Fruit fly (Drosophila melanogaster) whole organism: ENCODE results near the gene RabGGTa.

Experiments used
- CG8478 ChIP-seq: fragments of >200 bp; optimal IDR thresholded peaks from 2 replicates; lab custom pipeline; 2018; ENCODE audit warnings: inconsistent platforms
- Dll ChIP-seq: fragments of >200 bp; optimal IDR thresholded peaks from 2 replicates; lab custom pipeline; 2017
- EcR ChIP-seq, 2 experiments: fragments of >200 bp; optimal IDR thresholded peaks; 2 replicates each; lab custom pipeline; 2017; ENCODE audit warnings: missing biosample characterization in 2 of 2, missing genetic modification characterization in 2 of 2, missing genetic modification reagents in 2 of 2
- pan ChIP-seq: fragments of >200 bp; optimal IDR thresholded peaks from 2 replicates; lab custom pipeline; 2017
- psq ChIP-seq: fragments of >200 bp; optimal IDR thresholded peaks from 2 replicates; lab custom pipeline; 2017
- usp ChIP-seq: fragments of >200 bp; optimal IDR thresholded peaks from 2 replicates; lab custom pipeline; 2017; ENCODE audit warnings: missing biosample characterization, missing genetic modification characterization, mixed read lengths

RabGGTa gene

DNA sequence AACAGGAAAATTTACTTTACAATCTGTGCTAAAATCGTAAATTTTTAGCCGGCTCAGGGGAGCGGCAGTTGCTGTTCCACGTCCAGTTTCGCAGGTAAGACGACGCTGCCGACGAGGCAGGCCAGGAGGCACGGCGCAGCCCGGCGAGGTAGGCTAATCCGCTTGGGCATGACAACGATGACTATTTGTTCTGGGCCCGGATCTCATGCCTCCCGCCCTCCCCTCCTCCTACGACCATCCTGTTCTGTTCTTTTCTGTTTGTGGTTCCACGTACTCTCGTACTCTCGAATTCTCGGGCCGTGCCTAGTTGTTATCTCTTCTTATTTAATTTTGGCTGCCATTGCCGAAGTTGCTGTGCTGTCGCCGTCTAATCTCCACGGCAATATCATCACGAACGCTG is 37.6 kb upstream of the RabGGTa start:
- TF ChIP-seq CG8478 (no peak), Dll (lab: Kevin White, UChicago) (no peak), usp (GFP tag; lab: Kevin White, UChicago) (no peak), psq (no peak), EcR (GFP tag; optimal IDR thresholded peaks at IDR 0.05; lab: Kevin White, UChicago) (no peak), pan (no peak)

DNA sequence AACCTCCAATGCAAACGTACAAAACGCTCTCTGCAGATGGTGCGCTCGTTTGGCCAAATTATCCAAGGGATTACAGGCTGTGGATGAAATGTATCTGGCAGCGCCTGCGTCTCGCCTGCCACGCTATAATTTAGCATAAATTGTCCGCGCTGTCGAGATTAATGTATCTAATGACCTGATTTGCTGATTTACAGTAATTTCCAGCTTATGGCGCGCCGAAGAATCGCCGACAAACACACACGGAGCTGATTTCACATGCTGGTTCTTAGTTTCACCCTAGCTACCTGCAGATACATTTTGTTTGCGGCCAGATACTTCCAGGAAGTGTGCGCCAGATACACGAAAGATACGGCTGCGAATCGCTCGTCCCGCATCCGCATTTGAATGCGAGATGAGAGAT is 33.6 kb upstream of the RabGGTa start:
- TF ChIP-seq Dll (lab: Kevin White, UChicago) (no peak), pan (no peak), usp (GFP tag; lab: Kevin White, UChicago) (no peak), psq (no peak), EcR (GFP tag; optimal IDR thresholded peaks at IDR 0.05; lab: Kevin White, UChicago) (no peak), CG8478 (no peak)

DNA sequence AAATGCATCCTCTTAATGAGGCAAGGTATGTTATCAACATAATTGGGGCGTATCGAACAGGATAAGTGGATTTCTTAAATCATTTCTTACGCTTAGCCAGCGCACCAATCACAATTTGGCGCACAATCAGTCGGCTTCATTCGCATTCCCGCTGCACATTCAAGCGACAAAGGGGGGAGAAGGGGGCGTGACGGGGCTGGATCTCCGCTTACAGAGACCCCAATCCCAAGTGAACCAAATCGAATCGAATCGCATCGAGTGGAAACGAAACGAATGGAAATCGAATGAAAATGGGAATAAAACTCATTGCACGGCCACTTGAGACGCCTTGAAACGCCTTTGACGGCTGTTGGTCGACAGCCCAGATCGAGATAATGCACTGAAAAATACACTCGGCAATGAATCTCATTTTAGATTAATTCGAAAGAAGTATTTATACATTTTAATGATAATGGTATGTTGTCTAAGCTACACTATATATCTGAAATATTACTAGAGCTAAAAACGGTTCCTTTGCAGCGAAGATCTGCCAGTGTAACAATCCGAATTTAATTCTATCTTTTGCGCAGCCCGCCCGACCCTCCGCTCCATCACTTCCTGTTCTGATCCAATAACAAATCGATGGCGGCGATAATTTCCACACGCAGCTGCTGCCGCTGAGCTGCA is 32.6 kb upstream of the RabGGTa start:
- no peak for TF ChIP-seq psq
- TF ChIP-seq EcR (GFP tag; optimal IDR thresholded peaks at IDR 0.05; lab: Kevin White, UChicago) = no peak
- no peak for TF ChIP-seq Dll (lab: Kevin White, UChicago)
- no peak for TF ChIP-seq pan
- TF ChIP-seq usp (GFP tag; lab: Kevin White, UChicago) = no peak
- TF ChIP-seq CG8478 = no peak

DNA sequence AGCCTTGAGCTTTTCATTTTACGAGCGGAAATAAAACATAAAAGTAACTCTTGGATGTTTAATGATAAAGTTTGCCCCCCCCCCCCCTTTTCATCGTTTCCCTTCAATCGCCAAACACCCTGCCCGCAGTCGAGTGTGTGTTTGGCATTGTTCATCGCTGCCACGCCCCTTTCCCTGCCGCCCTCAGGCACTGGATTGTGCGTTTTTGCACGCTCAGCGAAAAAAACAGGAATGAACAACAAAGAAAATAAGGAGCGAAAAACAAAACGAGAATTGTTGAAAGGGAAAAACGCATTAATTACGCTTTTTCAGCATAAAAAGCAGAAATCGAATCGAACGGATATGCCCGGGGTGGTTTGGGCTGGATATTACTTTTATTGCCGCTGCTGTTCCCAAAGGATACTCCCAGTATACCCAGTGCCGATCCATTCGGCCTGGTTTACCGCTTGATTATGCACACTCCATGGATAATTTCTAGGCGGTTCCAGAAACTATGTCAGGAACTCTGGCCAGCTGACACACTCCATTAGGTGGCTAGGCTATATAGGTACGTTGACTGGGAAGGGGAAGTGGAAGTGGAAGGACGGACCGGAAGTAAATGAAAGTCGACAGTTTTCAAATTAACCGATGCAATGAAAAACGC is 31.8 kb upstream of the RabGGTa start:
- TF ChIP-seq EcR (GFP tag; optimal IDR thresholded peaks at IDR 0.05; lab: Kevin White, UChicago) = no peak
- no peak for TF ChIP-seq usp (GFP tag; lab: Kevin White, UChicago)
- TF ChIP-seq psq = no peak
- TF ChIP-seq CG8478 = no peak
- TF ChIP-seq pan = no peak
- TF ChIP-seq Dll (lab: Kevin White, UChicago) = no peak

dm6 chr3R:5097175-5097574 is 30.7 kb upstream of the RabGGTa start:
- TF ChIP-seq EcR (GFP tag; optimal IDR thresholded peaks at IDR 0.05; lab: Kevin White, UChicago) (no peak), Dll (lab: Kevin White, UChicago) (peak; percentile 64)

DNA sequence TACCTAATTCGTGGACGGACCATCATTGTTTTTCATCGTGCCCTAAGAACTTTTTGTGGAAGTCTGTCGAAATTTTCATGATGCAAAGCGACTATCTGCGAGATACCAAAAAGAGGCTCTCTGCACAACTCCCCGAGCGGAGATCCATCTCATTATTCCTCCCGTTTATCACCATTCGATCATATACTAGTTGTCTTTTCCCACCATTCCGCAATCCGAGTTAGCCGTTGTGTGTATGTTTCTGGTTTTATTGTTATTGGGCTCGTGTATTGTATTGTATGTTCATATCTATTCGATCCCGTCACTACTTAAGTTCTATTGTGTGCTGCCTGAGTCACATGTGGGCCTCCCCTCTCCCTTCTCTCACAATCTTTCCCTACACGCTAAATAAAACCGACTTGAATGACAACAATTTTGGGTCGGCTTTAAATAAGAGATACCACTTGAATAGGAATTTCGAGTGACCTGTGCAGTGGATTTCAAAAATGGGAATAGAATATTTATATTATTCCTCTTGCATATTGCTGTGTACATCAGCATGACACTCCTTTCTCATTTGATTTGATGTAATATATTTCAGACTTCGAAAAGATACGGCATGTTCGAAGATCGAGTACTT is 29.9 kb upstream of the RabGGTa start:
- TF ChIP-seq usp (GFP tag; lab: Kevin White, UChicago) = no peak
- no peak for TF ChIP-seq psq
- no peak for TF ChIP-seq CG8478
- TF ChIP-seq pan = no peak
- TF ChIP-seq Dll (lab: Kevin White, UChicago) = no peak
- no peak for TF ChIP-seq EcR (GFP tag; optimal IDR thresholded peaks at IDR 0.05; lab: Kevin White, UChicago)

DNA sequence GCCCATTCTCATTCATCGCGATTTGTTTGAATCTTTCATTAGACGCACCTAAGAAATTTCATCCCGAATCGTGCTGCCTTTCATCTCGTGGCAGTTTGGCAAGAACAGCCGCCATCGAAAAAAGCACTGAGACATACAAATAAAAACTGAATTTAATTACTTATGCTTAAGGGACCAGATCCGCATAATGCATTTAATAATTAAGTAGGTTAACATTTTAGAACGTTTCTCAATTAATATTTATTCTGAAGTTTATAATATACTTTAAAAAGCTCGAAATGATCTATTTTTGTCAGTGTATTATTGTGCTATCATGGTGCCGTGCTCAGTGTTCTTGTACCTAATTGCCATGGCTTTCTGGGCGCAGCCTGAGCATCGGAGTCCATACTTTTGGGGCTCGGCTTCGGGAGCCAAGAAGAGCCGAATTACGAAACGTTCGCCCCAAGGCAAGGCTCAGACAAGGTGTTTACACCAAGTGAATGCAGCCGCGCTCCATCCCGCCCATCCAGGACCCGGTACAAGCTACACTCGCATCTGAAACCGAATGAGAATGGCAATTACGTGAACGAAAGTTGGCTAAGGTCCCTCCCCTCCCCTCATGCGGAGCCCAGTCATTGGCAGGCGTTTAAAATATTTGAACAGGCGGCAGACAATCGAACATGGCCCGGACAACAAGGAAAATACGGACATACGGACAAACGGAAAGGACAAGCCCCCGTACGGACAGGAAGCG is 27.4 kb upstream of the RabGGTa start:
- TF ChIP-seq psq (no peak), usp (GFP tag; lab: Kevin White, UChicago) (no peak), Dll (lab: Kevin White, UChicago) (peak; percentile 78)

- TF ChIP-seq CG8478 = no peak
- no peak for TF ChIP-seq Dll (lab: Kevin White, UChicago)
- TF ChIP-seq EcR (GFP tag; optimal IDR thresholded peaks at IDR 0.05; lab: Kevin White, UChicago) = no peak
- TF ChIP-seq pan = no peak
- no peak for TF ChIP-seq usp (GFP tag; lab: Kevin White, UChicago)
- TF ChIP-seq psq = no peak
Observed at dm6 chr3R:5102407-5102806, 25.5 kb upstream of the RabGGTa start.

DNA sequence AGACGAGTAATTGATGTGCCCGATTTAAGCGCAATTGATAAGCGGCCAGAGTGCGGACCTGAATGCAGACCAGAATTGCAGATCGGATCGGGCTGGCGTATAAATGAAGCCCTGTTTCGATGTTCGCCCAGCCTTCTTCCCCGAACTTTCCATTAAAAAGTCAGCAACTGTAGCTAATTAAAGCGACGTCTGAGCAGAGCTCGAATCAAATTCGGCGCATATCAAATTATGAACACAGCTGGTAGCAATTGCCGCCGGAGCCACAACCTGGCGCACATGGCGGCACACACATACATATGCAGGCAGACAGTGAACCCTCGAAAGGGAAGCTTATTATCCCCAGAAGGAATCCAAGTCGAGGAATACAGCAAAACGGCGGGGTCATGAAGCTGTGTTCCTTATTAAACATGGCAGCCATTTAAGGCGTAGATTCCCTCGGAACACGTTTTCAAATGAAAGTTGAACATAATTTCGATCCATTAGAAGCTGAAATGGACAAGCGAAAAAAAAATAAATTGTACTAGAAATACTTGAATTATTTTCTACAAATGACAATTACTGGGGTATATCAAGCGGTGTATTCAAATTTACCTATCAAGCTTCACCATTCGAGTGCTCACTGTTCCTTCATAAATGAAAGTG is 24.4 kb upstream of the RabGGTa start:
- no peak for TF ChIP-seq Dll (lab: Kevin White, UChicago)
- no peak for TF ChIP-seq pan
- no peak for TF ChIP-seq CG8478
- TF ChIP-seq usp (GFP tag; lab: Kevin White, UChicago) = no peak
- TF ChIP-seq EcR (GFP tag; optimal IDR thresholded peaks at IDR 0.05; lab: Kevin White, UChicago) = no peak
- TF ChIP-seq psq = no peak

- no peak for TF ChIP-seq CG8478
- no peak for TF ChIP-seq Dll (lab: Kevin White, UChicago)
- no peak for TF ChIP-seq usp (GFP tag; lab: Kevin White, UChicago)
- TF ChIP-seq EcR (GFP tag; optimal IDR thresholded peaks at IDR 0.05; lab: Kevin White, UChicago) = no peak
- no peak for TF ChIP-seq psq
Observed at dm6 chr3R:5104212-5104611, 23.7 kb upstream of the RabGGTa start.

- TF ChIP-seq CG8478 = no peak
- no peak for TF ChIP-seq psq
- no peak for TF ChIP-seq pan
- TF ChIP-seq Dll (lab: Kevin White, UChicago) = no peak
- no peak for TF ChIP-seq EcR (GFP tag; optimal IDR thresholded peaks at IDR 0.05; lab: Kevin White, UChicago)
- TF ChIP-seq usp (GFP tag; lab: Kevin White, UChicago) = no peak
Observed at dm6 chr3R:5105439-5105838, 22.4 kb upstream of the RabGGTa start.

DNA sequence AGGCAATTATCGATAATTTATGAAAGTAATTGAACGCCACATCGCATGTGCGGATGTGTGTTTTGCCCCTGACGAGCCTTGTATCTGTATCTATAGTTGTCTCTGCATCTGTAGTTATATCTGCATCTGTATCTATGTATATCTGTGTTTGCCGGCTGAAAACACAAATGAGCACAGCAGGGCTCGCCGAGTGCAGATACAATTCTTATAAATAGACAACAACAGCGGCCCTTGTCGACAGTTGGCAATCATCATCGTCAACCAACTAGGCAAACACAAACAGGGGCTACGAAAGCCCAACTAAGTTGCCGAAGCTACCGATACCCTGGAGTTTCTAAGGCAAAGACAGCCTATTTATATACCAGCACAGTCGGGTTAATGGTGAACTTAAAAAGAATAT is 21.0 kb upstream of the RabGGTa start:
- TF ChIP-seq CG8478 = no peak
- no peak for TF ChIP-seq psq
- no peak for TF ChIP-seq pan
- no peak for TF ChIP-seq EcR (GFP tag; optimal IDR thresholded peaks at IDR 0.05; lab: Kevin White, UChicago)
- no peak for TF ChIP-seq usp (GFP tag; lab: Kevin White, UChicago)
- no peak for TF ChIP-seq Dll (lab: Kevin White, UChicago)
